Worm (Caenorhabditis elegans) whole organism, midembryonic: ENCODE results near the gene T27A10.6.

ENCODE experiments used
- flt-1 ChIP-seq: fragments of 200-800 bp; sonication (Bioruptor generic); IDR thresholded peaks from 2 replicates; pipeline ENCODE4 v1.3.6; 2022; ENCODE audit warnings: missing genetic modification characterization, missing compliant biosample characterization
- klf-2 ChIP-seq: fragments of 200-800 bp; sonication (Bioruptor generic); conservative IDR thresholded peaks from 2 replicates; pipeline ENCODE4 v1.3.6; 2022; ENCODE audit warnings: missing genetic modification reagents, missing genetic modification characterization, missing compliant biosample characterization
- med-1 ChIP-seq: sonication (generic microtip); optimal IDR thresholded peaks from 2 replicates; lab custom pipeline; 2017; ENCODE audit warnings: missing genetic modification characterization, mild to moderate bottlenecking, missing compliant biosample characterization, antibody characterized with exemption, missing genetic modification reagents; ENCODE audit not compliant: insufficient read depth
- ref-1 ChIP-seq: fragments of 200-800 bp; sonication (Bioruptor generic); conservative IDR thresholded peaks from 2 replicates; pipeline ENCODE4 v1.3.6; 2022; ENCODE audit warnings: missing genetic modification reagents, missing genetic modification characterization, missing compliant biosample characterization
- ztf-29 ChIP-seq: fragments of 200-800 bp; sonication (Bioruptor generic); IDR thresholded peaks from 2 replicates; pipeline ENCODE4 v1.3.6; 2022; ENCODE audit warnings: missing genetic modification reagents, missing genetic modification characterization, missing compliant biosample characterization

DNA sequence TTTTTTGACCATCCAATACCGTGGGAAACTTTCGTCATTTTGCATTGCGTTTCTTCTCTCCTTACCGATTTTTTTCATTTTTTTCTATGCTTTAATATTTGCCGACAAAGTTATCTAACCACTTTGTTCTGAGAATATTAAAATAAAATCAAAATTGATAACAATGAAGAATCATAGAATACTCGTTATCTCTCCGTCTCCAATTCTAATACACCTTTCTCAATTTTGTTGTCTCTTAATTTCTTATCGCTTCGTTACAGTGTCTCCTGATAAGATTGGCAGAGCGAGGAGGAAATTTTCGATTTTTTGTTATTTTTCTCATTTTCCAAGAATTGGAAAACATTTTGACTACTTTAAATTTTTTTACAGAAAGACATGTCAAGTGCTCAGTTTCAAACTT is 19.9 kb downstream of the T27A10.6 start, which contains the start of gene ckc-1:
- TF ChIP-seq ref-1 (GFP tag; lab: Robert Waterston, UW) (no peak), ztf-29 (GFP tag; lab: Robert Waterston, UW) (no peak), klf-2 (no peak), med-1 (GFP tag; lab: Kevin White, UChicago) (no peak), flt-1 (GFP tag; lab: Robert Waterston, UW) (no peak)
